Worm (Caenorhabditis elegans): ENCODE results near the gene T28A11.19.

The T28A11.19 gene

ce11 chrV:3230597-3230996, 38.7 kb downstream of the T28A11.19 start, which contains the start of gene K08D9.10:
TSS of gene K08D9.10 (plus strand) at chrV:3230897.
- TF ChIP-seq ets-7 (tag; optimal IDR thresholded peaks at IDR 0.05) (no peak), hmbx-1 (tag; optimal IDR thresholded peaks at IDR 0.05) (no peak), aly-1 (tag; optimal IDR thresholded peaks at IDR 0.05) (no peak), hmg-4 (GFP tag; optimal IDR thresholded peaks at IDR 0.05) (no peak), tra-4 (tag; optimal IDR thresholded peaks at IDR 0.05) (no peak), scrt-1 (GFP tag; IDR thresholded peaks at IDR 0.05) (no peak), ceh-36 (tag; optimal IDR thresholded peaks at IDR 0.05) (no peak)

- TF ChIP-seq hmbx-1 (tag; optimal IDR thresholded peaks at IDR 0.05) (no peak), ceh-36 (tag; optimal IDR thresholded peaks at IDR 0.05) (peak; percentile 62), B0310.2 (tag; optimal IDR thresholded peaks at IDR 0.05) (no peak), ama-1 (optimal IDR thresholded peaks at IDR 0.05) (no peak), hnd-1 (tag; optimal IDR thresholded peaks at IDR 0.05) (no peak)
Measured at ce11 chrV:3230150-3230549, 39.2 kb downstream of the T28A11.19 start.

ce11 chrV:3227373-3227772, 41.9 kb downstream of the T28A11.19 start, which contains the start of gene K08D9.2:
TSS of gene K08D9.2 (plus strand) at chrV:3227673.
- TF ChIP-seq hmg-4 (GFP tag; optimal IDR thresholded peaks at IDR 0.05) = no peak
- no peak for TF ChIP-seq ceh-13 (GFP tag; optimal IDR thresholded peaks at IDR 0.05)
- no peak for TF ChIP-seq hnd-1 (tag; optimal IDR thresholded peaks at IDR 0.05)
- no peak for TF ChIP-seq ama-1 (optimal IDR thresholded peaks at IDR 0.05)

Measured in whole organism, early embryonic.